Worm (Caenorhabditis elegans) whole organism, L1 larva: ENCODE results near the gene Y62E10A.6.

Source experiments
- alr-1 ChIP-seq: fragments of 200-800 bp; sonication (Bioruptor generic); optimal IDR thresholded peaks from 2 replicates; lab custom pipeline; 2018; ENCODE audit warnings: borderline replicate concordance, mild to moderate bottlenecking, missing genetic modification characterization, missing compliant biosample characterization
- ceh-88 ChIP-seq: fragments of 200-800 bp; sonication (Bioruptor generic); IDR thresholded peaks from 2 replicates; pipeline ENCODE4 v1.3.6; 2022; ENCODE audit warnings: missing genetic modification characterization, missing compliant biosample characterization
- ces-1 ChIP-seq: fragments of 150-350 bp; optimal IDR thresholded peaks from 2 replicates; lab custom pipeline; 2014; ENCODE audit warnings: missing biosample characterization, missing genetic modification reagents, missing genetic modification characterization
- dpl-1 ChIP-seq, 3 experiments: fragments of 150-350 bp in 2 of 3; sonication (generic microtip) in 1 of 3; optimal IDR thresholded peaks; 2 replicates each; lab custom pipeline; 2014 to 2017; ENCODE audit warnings: missing biosample characterization in 3 of 3, missing genetic modification characterization in 3 of 3, missing genetic modification reagents in 3 of 3
- efl-1 ChIP-seq, 4 experiments: fragments of 150-350 bp; optimal IDR thresholded peaks in 3 of 4; peaks in 1 of 4; 1 replicate in 1 of 4; 2 replicates in 3 of 4; lab custom pipeline; 2014; ENCODE audit warnings: missing biosample characterization in 2 of 4, missing genetic modification characterization in 2 of 4, missing genetic modification reagents in 2 of 4
- jun-1 ChIP-seq: fragments of 150-350 bp; optimal IDR thresholded peaks from 2 replicates; lab custom pipeline; 2014; ENCODE audit warnings: missing biosample characterization, missing genetic modification reagents, missing genetic modification characterization
- nhr-11 ChIP-seq: fragments of 150-350 bp; optimal IDR thresholded peaks from 2 replicates; lab custom pipeline; 2014; ENCODE audit warnings: missing biosample characterization, missing genetic modification characterization
- nhr-28 ChIP-seq: fragments of 150-350 bp; optimal IDR thresholded peaks from 2 replicates; lab custom pipeline; 2014; ENCODE audit warnings: missing biosample characterization, missing genetic modification characterization
- sup-37 ChIP-seq: fragments of 200-800 bp; sonication (Bioruptor generic); optimal IDR thresholded peaks from 2 replicates; lab custom pipeline; 2018; ENCODE audit warnings: mild to moderate bottlenecking, missing genetic modification characterization, missing compliant biosample characterization

ce11 chrIV:13377716-13378115, 5.9 kb downstream of the Y62E10A.6 start, which contains the start of gene mau-8:
- no peak for TF ChIP-seq jun-1 (tag; lab: Kevin White, UChicago)
- TF ChIP-seq sup-37: no peak
- TF ChIP-seq dpl-1 (GFP tag; optimal IDR thresholded peaks at IDR 0.05; lab: Kevin White, UChicago): no peak
- TF ChIP-seq alr-1 (tag; lab: Kevin White, UChicago): no peak
- TF ChIP-seq efl-1 (optimal IDR thresholded peaks at IDR 0.05; lab: Kevin White, UChicago): no peak
- no peak for TF ChIP-seq efl-1 (GFP tag; optimal IDR thresholded peaks at IDR 0.05 in 1 of 2; lab: Kevin White, UChicago)
- TF ChIP-seq ceh-88: no peak
- TF ChIP-seq nhr-11 (tag; lab: Kevin White, UChicago): no peak
- no peak for TF ChIP-seq nhr-28
- no peak for TF ChIP-seq ces-1
